Worm (Caenorhabditis elegans) whole organism, L3 larva: ENCODE measurements around the gene M01F1.8.

Experiments used
- ama-1 ChIP-seq: fragments of 150-350 bp; optimal IDR thresholded peaks from 2 replicates; lab custom pipeline; 2018
- egl-27 ChIP-seq: sonication (generic microtip); optimal IDR thresholded peaks from 4 replicates; lab custom pipeline; 2017; ENCODE audit warnings: missing biosample characterization, missing genetic modification reagents, missing genetic modification characterization
- elt-2 ChIP-seq: sonication (generic microtip); optimal IDR thresholded peaks from 2 replicates; lab custom pipeline; 2016; ENCODE audit warnings: missing genetic modification reagents, mild to moderate bottlenecking, missing genetic modification characterization, missing compliant biosample characterization
- fkh-10 ChIP-seq: sonication (generic microtip); optimal IDR thresholded peaks from 2 replicates; lab custom pipeline; 2017; ENCODE audit warnings: missing biosample characterization, missing genetic modification reagents, missing genetic modification characterization
- lin-39 ChIP-seq: fragments of 150-350 bp; optimal IDR thresholded peaks from 2 replicates; lab custom pipeline; 2018; ENCODE audit warnings: missing biosample characterization, missing genetic modification reagents, missing genetic modification characterization
- mml-1 ChIP-seq: fragments of 150-350 bp; sonication (generic microtip); optimal IDR thresholded peaks from 3 replicates; lab custom pipeline; 2014; ENCODE audit warnings: missing biosample characterization, missing genetic modification characterization
- nhr-23 ChIP-seq: fragments of 150-350 bp; optimal IDR thresholded peaks from 2 replicates; lab custom pipeline; 2014; ENCODE audit warnings: missing biosample characterization, missing genetic modification reagents, missing genetic modification characterization
- nhr-237 ChIP-seq: fragments of 150-350 bp; optimal IDR thresholded peaks from 2 replicates; lab custom pipeline; 2014; ENCODE audit warnings: missing biosample characterization, missing genetic modification characterization
- nhr-76 ChIP-seq: fragments of 150-350 bp; sonication (generic microtip); optimal IDR thresholded peaks from 5 replicates; lab custom pipeline; 2014; ENCODE audit warnings: missing biosample characterization, missing genetic modification characterization
- zag-1 ChIP-seq: fragments of 150-350 bp; optimal IDR thresholded peaks from 2 replicates; lab custom pipeline; 2014; ENCODE audit warnings: missing biosample characterization, missing genetic modification characterization
- ztf-11 ChIP-seq: fragments of 150-350 bp; optimal IDR thresholded peaks from 2 replicates; lab custom pipeline; 2014; ENCODE audit warnings: missing biosample characterization, missing genetic modification characterization

- TF ChIP-seq fkh-10 (GFP tag; lab: Kevin White, UChicago): no peak
- no peak for TF ChIP-seq ztf-11 (tag; lab: Kevin White, UChicago)
- no peak for TF ChIP-seq elt-2 (tag; lab: Kevin White, UChicago)
- no peak for TF ChIP-seq nhr-23
- TF ChIP-seq nhr-237 (tag; lab: Kevin White, UChicago): no peak
- no peak for TF ChIP-seq nhr-76 (tag; lab: Kevin White, UChicago)
- peak; percentile 3 for TF ChIP-seq lin-39 (tag; lab: Kevin White, UChicago)
- TF ChIP-seq zag-1 (tag; lab: Kevin White, UChicago): no peak
- no peak for TF ChIP-seq mml-1 (tag; lab: Kevin White, UChicago)
- TF ChIP-seq egl-27 (tag; lab: Kevin White, UChicago): no peak
- TF ChIP-seq ama-1: no peak
These were observed 40.7 kb upstream of the M01F1.8 start for ce11 chrIII:3543071-3543470.
